Fruit fly (Drosophila melanogaster): ENCODE measurements around the gene Orc5.

dm6 chr2L:13833058-13833457, 3.4 kb downstream of the Orc5 start, which contains the start of the genes GatC, PolG2 and Polr2C:
- no peak for TF ChIP-seq Blimp-1 (GFP tag; optimal IDR thresholded peaks at IDR 0.05)
- peak; percentile 37 for TF ChIP-seq Hsf (GFP tag; optimal IDR thresholded peaks at IDR 0.05)

All from whole organism, embryonic.